Fruit fly (Drosophila melanogaster) whole organism, embryonic: ENCODE results near the gene CG33235.

Experiments used
- B-H1 ChIP-seq: fragments of 200-800 bp; sonication (Bioruptor generic); IDR thresholded peaks from 3 replicates; pipeline ENCODE4 v1.3.6; 2022; ENCODE audit warnings: missing biosample characterization, missing genetic modification characterization
- Bdp1 ChIP-seq: fragments of 200-800 bp; sonication (Bioruptor generic); optimal IDR thresholded peaks from 3 replicates; lab custom pipeline; 2016; ENCODE audit warnings: missing biosample characterization, missing genetic modification characterization
- CG10366 ChIP-seq: fragments of 200-800 bp; sonication (Bioruptor generic); IDR thresholded peaks from 2 replicates; pipeline ENCODE4 v1.3.6; 2022; ENCODE audit warnings: missing biosample characterization, missing genetic modification characterization
- CG10543 ChIP-seq: fragments of 200-800 bp; sonication (Bioruptor generic); optimal IDR thresholded peaks from 3 replicates; lab custom pipeline; 2017; ENCODE audit warnings: missing biosample characterization, mild to moderate bottlenecking, missing genetic modification characterization, moderate library complexity
- CG11247 ChIP-seq: fragments of 200-800 bp; sonication (Bioruptor generic); IDR thresholded peaks from 2 replicates; pipeline ENCODE4 v1.3.6; 2022; ENCODE audit warnings: missing biosample characterization, missing genetic modification characterization
- CG11398 ChIP-seq: fragments of 200-800 bp; sonication (Bioruptor generic); optimal IDR thresholded peaks from 2 replicates; lab custom pipeline; 2016; ENCODE audit warnings: missing biosample characterization, missing genetic modification characterization
- CG1233 ChIP-seq: fragments of 200-800 bp; sonication (Bioruptor generic); optimal IDR thresholded peaks from 4 replicates; lab custom pipeline; 2018; ENCODE audit warnings: missing biosample characterization, mild to moderate bottlenecking, missing genetic modification characterization
- CG12659 ChIP-seq: fragments of 200-800 bp; sonication (Bioruptor generic); optimal IDR thresholded peaks from 3 replicates; lab custom pipeline; 2017; ENCODE audit warnings: mild to moderate bottlenecking, missing biosample characterization, missing genetic modification reagents, missing genetic modification characterization
- CG12744 ChIP-seq: fragments of 200-800 bp; sonication (Bioruptor generic); optimal IDR thresholded peaks from 2 replicates; lab custom pipeline; 2016; ENCODE audit warnings: missing biosample characterization, missing genetic modification characterization
- CG12942 ChIP-seq: fragments of 200-800 bp; sonication (Bioruptor generic); optimal IDR thresholded peaks from 3 replicates; lab custom pipeline; 2016; ENCODE audit warnings: missing biosample characterization, missing genetic modification characterization
- CG15601 ChIP-seq: fragments of 200-800 bp; sonication (Bioruptor generic); optimal IDR thresholded peaks from 3 replicates; lab custom pipeline; 2019; ENCODE audit warnings: missing biosample characterization, mild to moderate bottlenecking, missing genetic modification characterization, moderate library complexity
- CG17359 ChIP-seq: fragments of 200-800 bp; sonication (Bioruptor generic); optimal IDR thresholded peaks from 3 replicates; lab custom pipeline; 2018; ENCODE audit warnings: missing biosample characterization, mild to moderate bottlenecking, missing genetic modification characterization, moderate library complexity
- CG2678 ChIP-seq: fragments of 200-800 bp; sonication (Bioruptor generic); optimal IDR thresholded peaks from 3 replicates; lab custom pipeline; 2019; ENCODE audit warnings: missing biosample characterization, mild to moderate bottlenecking, missing genetic modification characterization, moderate library complexity
- CG32767 ChIP-seq: fragments of 200-800 bp; sonication (Bioruptor generic); IDR thresholded peaks from 2 replicates; pipeline ENCODE4 v1.3.6; 2022; ENCODE audit warnings: missing biosample characterization, missing genetic modification characterization
- CG4617 ChIP-seq: fragments of 200-800 bp; sonication (Bioruptor generic); optimal IDR thresholded peaks from 3 replicates; lab custom pipeline; 2016; ENCODE audit warnings: missing biosample characterization, missing genetic modification characterization, borderline replicate concordance
- CG6765 ChIP-seq: fragments of 200-800 bp; sonication (Bioruptor generic); optimal IDR thresholded peaks from 3 replicates; lab custom pipeline; 2017; ENCODE audit warnings: missing biosample characterization, mild to moderate bottlenecking, missing genetic modification characterization
- CG6854 ChIP-seq: fragments of 200-800 bp; sonication (Bioruptor generic); optimal IDR thresholded peaks from 3 replicates; lab custom pipeline; 2017; ENCODE audit warnings: missing biosample characterization, mild to moderate bottlenecking, missing genetic modification characterization
- CG8944 ChIP-seq: fragments of 200-800 bp; sonication (Bioruptor generic); optimal IDR thresholded peaks from 3 replicates; lab custom pipeline; 2016; ENCODE audit warnings: missing biosample characterization, missing genetic modification characterization
- CG9215 ChIP-seq: fragments of 200-800 bp; sonication (Bioruptor generic); IDR thresholded peaks from 2 replicates; pipeline ENCODE4 v1.3.6; 2022; ENCODE audit warnings: missing biosample characterization, missing genetic modification characterization
- CG9437 ChIP-seq: fragments of 200-800 bp; sonication (Bioruptor generic); optimal IDR thresholded peaks from 2 replicates; lab custom pipeline; 2018; ENCODE audit warnings: missing biosample characterization, mild to moderate bottlenecking, missing genetic modification characterization
- CG9727 ChIP-seq: fragments of 200-800 bp; sonication (Bioruptor generic); optimal IDR thresholded peaks from 3 replicates; lab custom pipeline; 2017; ENCODE audit warnings: missing biosample characterization, mild to moderate bottlenecking, missing genetic modification characterization
- D ChIP-seq, 2 experiments: fragments of 200-800 bp in 1 of 2; fragments of >200 bp in 1 of 2; sonication (Bioruptor generic) in 1 of 2; optimal IDR thresholded peaks; 2 replicates in 1 of 2; 3 replicates in 1 of 2; lab custom pipeline; 2017; ENCODE audit warnings: mild to moderate bottlenecking in 1 of 2, missing biosample characterization in 1 of 2, missing genetic modification characterization in 1 of 2, missing genetic modification reagents in 1 of 2
- Gsc ChIP-seq: fragments of 200-800 bp; sonication (Bioruptor generic); IDR thresholded peaks from 2 replicates; pipeline ENCODE4 v1.3.6; 2022; ENCODE audit warnings: missing biosample characterization, missing genetic modification characterization
- H15 ChIP-seq: fragments of 200-800 bp; sonication (Bioruptor generic); IDR thresholded peaks from 3 replicates; pipeline ENCODE4 v1.3.6; 2022; ENCODE audit warnings: missing biosample characterization, missing genetic modification characterization
- Hr39 ChIP-seq: fragments of >200 bp; optimal IDR thresholded peaks from 2 replicates; lab custom pipeline; 2017
- MBD-R2 ChIP-seq: fragments of 200-800 bp; sonication (Bioruptor generic); IDR thresholded peaks from 2 replicates; pipeline ENCODE4 v1.3.6; 2022; ENCODE audit warnings: missing biosample characterization, missing genetic modification characterization
- MTF-1 ChIP-seq: fragments of 200-800 bp; sonication (Bioruptor generic); optimal IDR thresholded peaks from 2 replicates; lab custom pipeline; 2018; ENCODE audit warnings: missing biosample characterization, mild to moderate bottlenecking, missing genetic modification characterization, borderline replicate concordance
- Mrtf ChIP-seq: fragments of 200-800 bp; sonication (Bioruptor generic); IDR thresholded peaks from 3 replicates; pipeline ENCODE4 v1.3.6; 2022; ENCODE audit warnings: missing biosample characterization, missing genetic modification characterization
- Myb ChIP-seq: fragments of 200-800 bp; sonication (Bioruptor generic); optimal IDR thresholded peaks from 2 replicates; lab custom pipeline; 2016; ENCODE audit warnings: missing biosample characterization, missing genetic modification characterization
- NC2β ChIP-seq: fragments of 200-800 bp; sonication (Bioruptor generic); optimal IDR thresholded peaks from 2 replicates; lab custom pipeline; 2016; ENCODE audit warnings: missing biosample characterization, missing genetic modification characterization
- NFAT ChIP-seq: fragments of 200-800 bp; sonication (Bioruptor generic); IDR thresholded peaks from 2 replicates; pipeline ENCODE4 v1.3.6; 2022; ENCODE audit warnings: missing biosample characterization, missing genetic modification characterization
- Rx ChIP-seq: fragments of 200-800 bp; sonication (Bioruptor generic); IDR thresholded peaks from 2 replicates; pipeline ENCODE4 v1.3.6; 2022; ENCODE audit warnings: missing biosample characterization, missing genetic modification characterization
- Six4 ChIP-seq: fragments of 200-800 bp; sonication (Bioruptor generic); optimal IDR thresholded peaks from 2 replicates; lab custom pipeline; 2016; ENCODE audit warnings: missing biosample characterization, missing genetic modification characterization
- bsh ChIP-seq, 2 experiments: fragments of 200-800 bp; sonication (Bioruptor generic); optimal IDR thresholded peaks; 2 replicates each; lab custom pipeline; 2017 to 2018; ENCODE audit warnings: mild to moderate bottlenecking in 2 of 2, missing biosample characterization in 2 of 2, missing genetic modification characterization in 2 of 2, moderate library complexity in 1 of 2
- croc ChIP-seq: fragments of 200-800 bp; sonication (Bioruptor generic); conservative IDR thresholded peaks from 3 replicates; pipeline ENCODE4 v1.3.6; 2022; ENCODE audit warnings: missing biosample characterization, missing genetic modification characterization
- disco-r ChIP-seq: fragments of 200-800 bp; sonication (Bioruptor generic); optimal IDR thresholded peaks from 2 replicates; lab custom pipeline; 2016; ENCODE audit warnings: missing biosample characterization, missing genetic modification characterization
- esg ChIP-seq: fragments of 200-800 bp; sonication (Bioruptor generic); conservative IDR thresholded peaks from 2 replicates; pipeline ENCODE4 v1.3.6; 2022; ENCODE audit warnings: missing biosample characterization, missing genetic modification characterization
- fd64A ChIP-seq: fragments of 200-800 bp; sonication (Bioruptor generic); optimal IDR thresholded peaks from 3 replicates; lab custom pipeline; 2018; ENCODE audit warnings: missing biosample characterization, mild to moderate bottlenecking, missing genetic modification characterization
- grau ChIP-seq: fragments of 200-800 bp; optimal IDR thresholded peaks from 3 replicates; lab custom pipeline; 2019; ENCODE audit warnings: missing biosample characterization, mild to moderate bottlenecking, missing genetic modification characterization, moderate library complexity
- jumu ChIP-seq: fragments of 200-800 bp; sonication (Bioruptor generic); optimal IDR thresholded peaks from 3 replicates; lab custom pipeline; 2016; ENCODE audit warnings: missing biosample characterization, missing genetic modification characterization
- knrl ChIP-seq: fragments of 200-800 bp; sonication (Bioruptor generic); IDR thresholded peaks from 3 replicates; pipeline ENCODE4 v1.3.6; 2022; ENCODE audit warnings: missing biosample characterization, missing genetic modification characterization; ENCODE audit not compliant: partially characterized antibody
- onecut ChIP-seq: fragments of 200-800 bp; sonication (Bioruptor generic); IDR thresholded peaks from 2 replicates; pipeline ENCODE4 v1.3.6; 2022; ENCODE audit warnings: missing biosample characterization, missing genetic modification characterization
- phol ChIP-seq: fragments of 200-800 bp; sonication (Bioruptor generic); optimal IDR thresholded peaks from 3 replicates; lab custom pipeline; 2018; ENCODE audit warnings: missing biosample characterization, mild to moderate bottlenecking, missing genetic modification characterization, moderate library complexity
- ro ChIP-seq: fragments of 200-800 bp; sonication (Bioruptor generic); IDR thresholded peaks from 2 replicates; pipeline ENCODE4 v1.3.6; 2022; ENCODE audit warnings: missing biosample characterization, missing genetic modification characterization
- sd ChIP-seq: fragments of 200-800 bp; sonication (Bioruptor generic); optimal IDR thresholded peaks from 3 replicates; lab custom pipeline; 2018; ENCODE audit warnings: missing biosample characterization, mild to moderate bottlenecking, missing genetic modification characterization, moderate library complexity
- shn ChIP-seq: fragments of 200-800 bp; sonication (Bioruptor generic); optimal IDR thresholded peaks from 3 replicates; lab custom pipeline; 2016; ENCODE audit warnings: missing biosample characterization, missing genetic modification characterization
- sima ChIP-seq: fragments of 200-800 bp; sonication (Bioruptor generic); optimal IDR thresholded peaks from 2 replicates; lab custom pipeline; 2016; ENCODE audit warnings: missing biosample characterization, missing genetic modification characterization
- sob ChIP-seq: fragments of 200-800 bp; sonication (Bioruptor generic); IDR thresholded peaks from 2 replicates; pipeline ENCODE4 v1.3.6; 2022; ENCODE audit warnings: missing biosample characterization, missing genetic modification characterization
- stc ChIP-seq: fragments of 200-800 bp; sonication (Bioruptor generic); IDR thresholded peaks from 2 replicates; pipeline ENCODE4 v1.3.6; 2022; ENCODE audit warnings: missing biosample characterization, missing genetic modification characterization
- vvl ChIP-seq: fragments of 200-800 bp; sonication (Bioruptor generic); IDR thresholded peaks from 2 replicates; pipeline ENCODE4 v1.3.6; 2022; ENCODE audit warnings: missing biosample characterization, missing genetic modification characterization
- yki ChIP-seq: fragments of >200 bp; optimal IDR thresholded peaks from 3 replicates; lab custom pipeline; 2018

Gene CG33235

dm6 chrX:11468304-11468703 lies 23.1 kb downstream of the CG33235 start (continued):
- TF ChIP-seq CG9727 (GFP tag; lab: Kevin White, UChicago): no peak
- no peak for TF ChIP-seq jumu
- 0 out of 2 replicates have a peak, but pooled peaks have one; percentile 34 for TF ChIP-seq CG11247 (GFP tag; lab: Robert Waterston, UW)
- no peak for TF ChIP-seq Gsc
- no peak for TF ChIP-seq ro
- no peak for TF ChIP-seq CG6854 (GFP tag; lab: Kevin White, UChicago)
- TF ChIP-seq CG12942 (GFP tag; lab: Kevin White, UChicago): no peak
- TF ChIP-seq grau (tag; lab: Kevin White, UChicago): peak; percentile 8
- no peak for TF ChIP-seq fd64A
- no peak for TF ChIP-seq CG6765 (GFP tag; lab: Kevin White, UChicago)
- TF ChIP-seq sd: no peak
- peak; percentile 20 for TF ChIP-seq CG2678 (tag; lab: Kevin White, UChicago)
- no peak for TF ChIP-seq CG10543 (GFP tag; lab: Kevin White, UChicago)
- TF ChIP-seq knrl: peak; percentile 40; the same call in 1 of the 3 replicates
- no peak for TF ChIP-seq CG32767 (GFP tag; lab: Robert Waterston, UW)
- TF ChIP-seq Mrtf (GFP tag; lab: Robert Waterston, UW): 0 out of 3 replicates have a peak, but pooled peaks have one; percentile 16
- peak in 1 of 2 experiments; percentile 18 for TF ChIP-seq bsh (GFP tag; optimal IDR thresholded peaks at IDR 0.05; lab: Kevin White, UChicago)
- no peak for TF ChIP-seq onecut (GFP tag; lab: Robert Waterston, UW)
- TF ChIP-seq croc (GFP tag; lab: Robert Waterston, UW): no peak
- peak; percentile 36; the same call in 1 of the 2 replicates for TF ChIP-seq CG9215 (GFP tag; lab: Robert Waterston, UW)
- no peak for TF ChIP-seq CG1233 (GFP tag; lab: Kevin White, UChicago)
- no peak for TF ChIP-seq CG15601 (tag; lab: Kevin White, UChicago)
- no peak for TF ChIP-seq Myb (GFP tag; lab: Kevin White, UChicago)
- TF ChIP-seq CG12659 (GFP tag; lab: Kevin White, UChicago): no peak
- TF ChIP-seq CG17359: peak; percentile 3
- no peak for TF ChIP-seq yki
- no peak for TF ChIP-seq D (optimal IDR thresholded peaks at IDR 0.05; lab: Kevin White, UChicago)
- no peak for TF ChIP-seq D (GFP tag; optimal IDR thresholded peaks at IDR 0.05; lab: Kevin White, UChicago)
- no peak for TF ChIP-seq CG9437 (GFP tag; lab: Kevin White, UChicago)
- TF ChIP-seq esg: 0 out of 2 replicates have a peak, but pooled peaks have one; percentile 35
- TF ChIP-seq stc: peak; percentile 36; the same call in 1 of the 2 replicates
- peak; percentile 69 for TF ChIP-seq vvl (GFP tag; lab: Robert Waterston, UW)
- no peak for TF ChIP-seq CG12744 (GFP tag; lab: Kevin White, UChicago)
- no peak for TF ChIP-seq Six4 (GFP tag; lab: Kevin White, UChicago)
- no peak for TF ChIP-seq MTF-1 (GFP tag; lab: Kevin White, UChicago)
- no peak for TF ChIP-seq MBD-R2
- TF ChIP-seq CG8944 (GFP tag; lab: Kevin White, UChicago): no peak
- TF ChIP-seq CG4617 (GFP tag; lab: Kevin White, UChicago): no peak
- no peak for TF ChIP-seq CG11398 (GFP tag; lab: Kevin White, UChicago)
- peak; percentile 11; the same call in 1 of the 2 replicates for TF ChIP-seq NFAT (GFP tag; lab: Robert Waterston, UW)
- no peak for TF ChIP-seq sima (GFP tag; lab: Kevin White, UChicago)
- TF ChIP-seq shn (GFP tag; lab: Kevin White, UChicago): no peak
- TF ChIP-seq disco-r (GFP tag; lab: Kevin White, UChicago): no peak
- peak; percentile 7; the same call in 1 of the 2 replicates for TF ChIP-seq sob (GFP tag; lab: Robert Waterston, UW)
- no peak for TF ChIP-seq Bdp1 (GFP tag; lab: Kevin White, UChicago)
- TF ChIP-seq phol: peak; percentile 0
- TF ChIP-seq NC2β (GFP tag; lab: Kevin White, UChicago): no peak
- TF ChIP-seq Hr39 (lab: Kevin White, UChicago): no peak
- TF ChIP-seq CG10366 (GFP tag; lab: Robert Waterston, UW): peak; percentile 42; the same call in 1 of the 2 replicates
- peak; percentile 22; the same call in 1 of the 3 replicates for TF ChIP-seq B-H1 (GFP tag; lab: Robert Waterston, UW)
- 0 out of 2 replicates have a peak, but pooled peaks have one; percentile 29 for TF ChIP-seq Rx (GFP tag; lab: Robert Waterston, UW)
- peak; percentile 52; the same call in 1 of the 3 replicates for TF ChIP-seq H15
